Fruit fly (Drosophila melanogaster) whole organism, embryonic: ENCODE measurements around the gene rk.

Experiments
- B-H1 ChIP-seq: fragments of 200-800 bp; sonication (Bioruptor generic); IDR thresholded peaks from 3 replicates; pipeline ENCODE4 v1.3.6; 2022; ENCODE audit warnings: missing biosample characterization, missing genetic modification characterization
- CG17385 ChIP-seq: fragments of 200-800 bp; sonication (Bioruptor generic); optimal IDR thresholded peaks from 3 replicates; lab custom pipeline; 2018; ENCODE audit warnings: missing biosample characterization, mild to moderate bottlenecking, missing genetic modification characterization
- CG2889 ChIP-seq: fragments of 200-800 bp; sonication (Bioruptor generic); IDR thresholded peaks from 3 replicates; pipeline ENCODE4 v1.3.6; 2022; ENCODE audit warnings: missing biosample characterization, missing genetic modification characterization
- CG5245 ChIP-seq: fragments of 200-800 bp; sonication (Bioruptor generic); optimal IDR thresholded peaks from 3 replicates; lab custom pipeline; 2016; ENCODE audit warnings: missing biosample characterization, missing genetic modification characterization
- CrebB ChIP-seq: fragments of 200-800 bp; sonication (Bioruptor generic); optimal IDR thresholded peaks from 3 replicates; lab custom pipeline; 2018; ENCODE audit warnings: missing biosample characterization, mild to moderate bottlenecking, missing genetic modification characterization

- TF ChIP-seq CG17385 (GFP tag; lab: Kevin White, UChicago) (no peak), CrebB (tag; lab: Kevin White, UChicago) (no peak), CG5245 (GFP tag; lab: Kevin White, UChicago) (no peak), CG2889 (GFP tag; lab: Robert Waterston, UW) (no peak), B-H1 (GFP tag; lab: Robert Waterston, UW) (no peak)
These were observed 45.3 kb downstream of the rk start for dm6 chr2L:13955775-13956174.
